Worm (Caenorhabditis elegans) whole organism, early embryonic: Measurements from ENCODE around the gene slc-36.3.

Experiments
- B0310.2 ChIP-seq: sonication (generic microtip); optimal IDR thresholded peaks from 2 replicates; lab custom pipeline; 2016; ENCODE audit warnings: mild to moderate bottlenecking, missing genetic modification characterization, missing compliant biosample characterization
- ceh-36 ChIP-seq: sonication (generic microtip); optimal IDR thresholded peaks from 2 replicates; lab custom pipeline; 2016; ENCODE audit warnings: missing genetic modification characterization, inconsistent platforms, missing compliant biosample characterization

ce11 chrV:20525816-20526459, 18.1 kb downstream of the slc-36.3 start, which contains the start of the genes srh-166 and Y38H6C.24:
- TF ChIP-seq ceh-36 (no peak), B0310.2 (tag; lab: Kevin White, UChicago) (no peak)
